Fruit fly (Drosophila melanogaster) whole organism, pupa: ENCODE measurements around the gene CG31821.

Experiments
- CG10348 ChIP-seq: fragments of 200-800 bp; sonication (Bioruptor generic); IDR thresholded peaks from 2 replicates; pipeline ENCODE4 v1.3.6; 2022; ENCODE audit warnings: missing biosample characterization, missing genetic modification characterization
- CG12605 ChIP-seq: fragments of 200-800 bp; sonication (Bioruptor generic); IDR thresholded peaks from 2 replicates; pipeline ENCODE4 v1.3.6; 2022; ENCODE audit warnings: missing biosample characterization, missing genetic modification characterization
- CG13204 ChIP-seq: fragments of 200-800 bp; sonication (Bioruptor generic); optimal IDR thresholded peaks from 2 replicates; lab custom pipeline; 2018; ENCODE audit warnings: missing biosample characterization, mild to moderate bottlenecking, missing genetic modification characterization, moderate library complexity
- CG14655 ChIP-seq: fragments of 200-800 bp; sonication (Bioruptor generic); optimal IDR thresholded peaks from 3 replicates; lab custom pipeline; 2017; ENCODE audit warnings: mild to moderate bottlenecking, missing biosample characterization, missing genetic modification reagents, missing genetic modification characterization
- CG15710 ChIP-seq: fragments of 200-800 bp; sonication (Bioruptor generic); optimal IDR thresholded peaks from 2 replicates; lab custom pipeline; 2018; ENCODE audit warnings: missing biosample characterization, mild to moderate bottlenecking, missing genetic modification characterization, moderate library complexity
- CG17806 ChIP-seq: fragments of 200-800 bp; sonication (Bioruptor generic); optimal IDR thresholded peaks from 2 replicates; lab custom pipeline; 2018; ENCODE audit warnings: missing biosample characterization, mild to moderate bottlenecking, missing genetic modification characterization, moderate library complexity
- CG32121 ChIP-seq: fragments of 200-800 bp; sonication (Bioruptor generic); IDR thresholded peaks from 2 replicates; pipeline ENCODE4 v1.3.6; 2022; ENCODE audit warnings: missing biosample characterization, missing genetic modification characterization
- CG34367 ChIP-seq: fragments of 200-800 bp; sonication (Bioruptor generic); optimal IDR thresholded peaks from 2 replicates; lab custom pipeline; 2018; ENCODE audit warnings: missing biosample characterization, mild to moderate bottlenecking, missing genetic modification characterization
- CG4496 ChIP-seq: fragments of 200-800 bp; sonication (Bioruptor generic); IDR thresholded peaks from 3 replicates; pipeline ENCODE4 v1.3.6; 2022; ENCODE audit warnings: missing biosample characterization, missing genetic modification characterization
- CG8159 ChIP-seq: fragments of 200-800 bp; sonication (Bioruptor generic); optimal IDR thresholded peaks from 3 replicates; lab custom pipeline; 2018; ENCODE audit warnings: missing biosample characterization, mild to moderate bottlenecking, missing genetic modification characterization, moderate library complexity
- CG8301 ChIP-seq: fragments of 200-800 bp; sonication (Bioruptor generic); optimal IDR thresholded peaks from 2 replicates; lab custom pipeline; 2018; ENCODE audit warnings: missing biosample characterization, mild to moderate bottlenecking, missing genetic modification characterization
- CG9948 ChIP-seq: fragments of 200-800 bp; sonication (Bioruptor generic); optimal IDR thresholded peaks from 2 replicates; lab custom pipeline; 2018; ENCODE audit warnings: missing biosample characterization, mild to moderate bottlenecking, missing genetic modification characterization, moderate library complexity
- D1 ChIP-seq: fragments of 200-800 bp; sonication (Bioruptor generic); optimal IDR thresholded peaks from 2 replicates; lab custom pipeline; 2018; ENCODE audit warnings: missing biosample characterization, mild to moderate bottlenecking, missing genetic modification characterization, moderate library complexity
- EcR ChIP-seq: fragments of 200-800 bp; sonication (Bioruptor generic); optimal IDR thresholded peaks from 3 replicates; lab custom pipeline; 2019; ENCODE audit warnings: missing biosample characterization, missing genetic modification characterization, mild to moderate bottlenecking, moderate library complexity, missing genetic modification reagents
- Ets98B ChIP-seq: fragments of 200-800 bp; sonication (Bioruptor generic); IDR thresholded peaks from 2 replicates; pipeline ENCODE4 v1.3.6; 2022; ENCODE audit warnings: missing biosample characterization, missing genetic modification characterization
- Pif1A ChIP-seq: fragments of 200-800 bp; sonication (Bioruptor generic); optimal IDR thresholded peaks from 3 replicates; lab custom pipeline; 2016; ENCODE audit warnings: missing biosample characterization, missing genetic modification characterization
- Pif1B ChIP-seq: fragments of 200-800 bp; sonication (Bioruptor generic); optimal IDR thresholded peaks from 3 replicates; lab custom pipeline; 2016; ENCODE audit warnings: missing biosample characterization, missing genetic modification characterization
- Snoo ChIP-seq: fragments of 200-800 bp; sonication (Bioruptor generic); optimal IDR thresholded peaks from 3 replicates; lab custom pipeline; 2017; ENCODE audit warnings: missing biosample characterization, mild to moderate bottlenecking, missing genetic modification characterization, inconsistent platforms
- fd96Ca ChIP-seq: fragments of 200-800 bp; sonication (Bioruptor generic); IDR thresholded peaks from 3 replicates; pipeline ENCODE4 v1.3.6; 2022; ENCODE audit warnings: missing biosample characterization, missing genetic modification characterization
- gl ChIP-seq: fragments of 200-800 bp; sonication (Bioruptor generic); optimal IDR thresholded peaks from 2 replicates; lab custom pipeline; 2018; ENCODE audit warnings: missing biosample characterization, mild to moderate bottlenecking, missing genetic modification characterization
- rn ChIP-seq: fragments of 200-800 bp; sonication (Bioruptor generic); IDR thresholded peaks from 2 replicates; pipeline ENCODE4 v1.3.6; 2022; ENCODE audit warnings: missing biosample characterization, missing genetic modification characterization

The CG31821 gene

dm6 chr2L:15900424-15900823 is 1.8 kb downstream of the CG31821 start, which contains the start of gene CG31823:
TSS of gene CG31823 (minus strand) at chr2L:15900524.
- TF ChIP-seq CG17806 (no peak), CG8301 (no peak), CG9948 (no peak), CG4496 (GFP tag; lab: Robert Waterston, UW) (no peak), fd96Ca (GFP tag; lab: Robert Waterston, UW) (no peak), rn (GFP tag; lab: Robert Waterston, UW) (no peak), CG34367 (no peak), CG13204 (GFP tag; lab: Kevin White, UChicago) (no peak), D1 (tag; lab: Kevin White, UChicago) (no peak), CG10348 (GFP tag; lab: Robert Waterston, UW) (no peak), Pif1A (GFP tag; lab: Kevin White, UChicago) (no peak)
- TF ChIP-seq, all 21 proteins: peak for 0

dm6 chr2L:15895154-15895553 is 7.1 kb downstream of the CG31821 start, which contains the start of gene CG31735:
TSS of gene CG31735 (plus strand) at chr2L:15895454.
- TF ChIP-seq rn (GFP tag; lab: Robert Waterston, UW) (no peak), CG8301 (no peak), CG9948 (no peak), CG4496 (GFP tag; lab: Robert Waterston, UW) (no peak), Ets98B (GFP tag; lab: Robert Waterston, UW) (no peak), D1 (tag; lab: Kevin White, UChicago) (no peak), CG32121 (no peak), fd96Ca (GFP tag; lab: Robert Waterston, UW) (no peak), CG13204 (GFP tag; lab: Kevin White, UChicago) (no peak), EcR (GFP tag; lab: Kevin White, UChicago) (no peak), CG10348 (GFP tag; lab: Robert Waterston, UW) (no peak), Snoo (no peak), Pif1A (GFP tag; lab: Kevin White, UChicago) (no peak), gl (tag; lab: Kevin White, UChicago) (no peak), CG14655 (GFP tag; lab: Kevin White, UChicago) (no peak), CG15710 (tag; lab: Kevin White, UChicago) (no peak)
- TF ChIP-seq, all 21 proteins: peak for 0

dm6 chr2L:15893711-15894110 is 8.5 kb downstream of the CG31821 start, which contains the start of gene Tep1:
TSS of gene Tep1 (minus strand) at chr2L:15893811.
- TF ChIP-seq fd96Ca (GFP tag; lab: Robert Waterston, UW) (no peak), Ets98B (GFP tag; lab: Robert Waterston, UW) (no peak), EcR (GFP tag; lab: Kevin White, UChicago) (no peak), CG14655 (GFP tag; lab: Kevin White, UChicago) (no peak), Pif1A (GFP tag; lab: Kevin White, UChicago) (no peak), CG34367 (no peak), CG8301 (no peak), CG12605 (GFP tag; lab: Robert Waterston, UW) (no peak), Snoo (no peak), gl (tag; lab: Kevin White, UChicago) (no peak), CG10348 (GFP tag; lab: Robert Waterston, UW) (no peak), CG32121 (no peak)

dm6 chr2L:15886187-15886586 is 16.0 kb downstream of the CG31821 start:
- TF ChIP-seq Pif1B (GFP tag; lab: Kevin White, UChicago) (peak; percentile 16), gl (tag; lab: Kevin White, UChicago) (no peak), CG34367 (peak; percentile 48), CG14655 (GFP tag; lab: Kevin White, UChicago) (peak; percentile 38), CG8159 (tag; lab: Kevin White, UChicago) (peak; percentile 59)

DNA sequence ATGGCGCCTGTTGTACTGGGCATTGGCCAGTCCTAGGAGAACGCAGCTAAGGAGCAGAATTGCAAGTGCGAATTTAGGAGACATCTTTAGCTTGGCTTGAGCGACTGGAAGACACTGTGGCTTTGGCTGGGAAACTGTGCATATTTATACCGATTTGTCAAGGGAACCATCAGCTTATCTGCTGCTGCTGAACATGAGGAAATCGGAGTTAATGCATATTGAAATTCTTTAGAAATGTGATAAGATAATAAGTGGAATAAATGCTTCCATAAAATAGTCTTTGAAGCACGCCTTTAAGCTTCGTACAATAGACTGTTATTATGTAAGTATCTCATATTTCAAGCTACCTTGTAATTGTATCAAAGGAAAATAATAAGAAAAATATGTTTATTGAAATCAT is 19.1 kb downstream of the CG31821 start, which contains the start of gene CG44475:
Gene CG44475 (minus strand): TSS at position 101 of the 400 bp plus-strand sequence.
- no peak for TF ChIP-seq CG14655 (GFP tag; lab: Kevin White, UChicago)
- TF ChIP-seq CG9948: no peak
- no peak for TF ChIP-seq Snoo
- TF ChIP-seq CG32121: no peak
- no peak for TF ChIP-seq gl (tag; lab: Kevin White, UChicago)
- TF ChIP-seq CG17806: no peak
- no peak for TF ChIP-seq CG13204 (GFP tag; lab: Kevin White, UChicago)
- no peak for TF ChIP-seq rn (GFP tag; lab: Robert Waterston, UW)
- no peak for TF ChIP-seq CG8301
- TF ChIP-seq fd96Ca (GFP tag; lab: Robert Waterston, UW): no peak
- TF ChIP-seq CG15710 (tag; lab: Kevin White, UChicago): no peak

dm6 chr2L:15880056-15880455 is 22.2 kb downstream of the CG31821 start, which contains the start of gene CG7653:
TSS of gene CG7653 (minus strand) at chr2L:15880156.
- no peak for TF ChIP-seq CG8159 (tag; lab: Kevin White, UChicago)
- TF ChIP-seq CG17806: no peak
- TF ChIP-seq gl (tag; lab: Kevin White, UChicago): no peak
- no peak for TF ChIP-seq rn (GFP tag; lab: Robert Waterston, UW)
- no peak for TF ChIP-seq CG10348 (GFP tag; lab: Robert Waterston, UW)
- TF ChIP-seq CG15710 (tag; lab: Kevin White, UChicago): no peak
- no peak for TF ChIP-seq CG12605 (GFP tag; lab: Robert Waterston, UW)
- no peak for TF ChIP-seq CG34367
- TF ChIP-seq CG14655 (GFP tag; lab: Kevin White, UChicago): no peak
- TF ChIP-seq Pif1A (GFP tag; lab: Kevin White, UChicago): no peak
- no peak for TF ChIP-seq CG13204 (GFP tag; lab: Kevin White, UChicago)
- TF ChIP-seq CG4496 (GFP tag; lab: Robert Waterston, UW): no peak
- no peak for TF ChIP-seq EcR (GFP tag; lab: Kevin White, UChicago)
- TF ChIP-seq CG8301: no peak
- TF ChIP-seq Ets98B (GFP tag; lab: Robert Waterston, UW): no peak
- TF ChIP-seq CG9948: no peak
- no peak for TF ChIP-seq D1 (tag; lab: Kevin White, UChicago)
- TF ChIP-seq Snoo: no peak
- no peak for TF ChIP-seq CG32121
